Worm (Caenorhabditis elegans): Measurements from ENCODE around the gene rbm-25.

The rbm-25 gene

DNA sequence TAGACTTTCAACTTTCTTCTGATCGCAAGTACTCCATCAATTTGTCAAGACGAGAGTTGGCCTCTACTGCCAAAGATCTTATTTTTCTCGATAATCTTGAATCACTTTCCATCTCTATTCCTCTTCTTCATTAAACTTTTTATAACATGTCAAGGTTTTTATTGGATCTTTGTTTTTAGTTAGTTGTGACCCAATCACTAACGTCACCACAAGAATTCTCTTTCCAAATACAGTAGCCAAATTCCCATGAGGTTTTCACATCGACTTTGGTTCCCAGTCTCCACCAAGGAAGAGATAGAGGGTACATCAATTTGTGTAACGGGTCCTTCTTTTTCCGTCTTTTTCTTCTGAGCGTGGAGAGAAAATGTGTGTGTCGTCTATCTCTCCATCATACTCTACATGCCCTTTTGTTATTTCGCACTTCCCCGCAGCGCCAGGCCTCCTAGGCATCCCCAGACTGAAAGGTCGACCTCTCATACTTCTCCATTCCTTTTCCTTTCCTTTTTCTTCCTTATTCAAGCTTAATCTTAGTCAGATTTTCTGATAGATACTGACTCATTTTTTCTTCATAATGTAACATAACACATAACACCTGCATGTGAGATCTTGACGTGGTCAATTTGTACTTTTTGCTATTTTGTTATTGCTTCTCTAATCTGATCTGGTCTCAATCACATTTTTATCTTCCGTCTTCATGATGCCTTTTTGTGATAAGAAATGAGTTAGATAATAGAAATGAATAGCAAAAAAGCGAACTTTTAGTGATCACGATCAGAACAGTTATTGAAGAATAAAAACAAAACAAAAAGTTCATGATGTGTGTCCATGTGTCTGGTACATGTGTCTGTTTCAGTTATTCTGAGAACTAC, 41.2 kb downstream of the rbm-25 start (continued):
- TF ChIP-seq aha-1 (tag) (peak; percentile 94), nhr-42 (GFP tag; IDR thresholded peaks at IDR 0.05) (no peak), dmd-8 (GFP tag; IDR thresholded peaks at IDR 0.05) (no peak), tag-97 (GFP tag; IDR thresholded peaks at IDR 0.05) (no peak), Y5F2A.4 (GFP tag; optimal IDR thresholded peaks at IDR 0.05) (no peak), nhr-41 (GFP tag; IDR thresholded peaks at IDR 0.05) (no peak), ceh-28 (tag; optimal IDR thresholded peaks at IDR 0.05) (no peak), T20F7.1 (GFP tag; optimal IDR thresholded peaks at IDR 0.05) (no peak), lin-1 (GFP tag; IDR thresholded peaks at IDR 0.05) (no peak), ceh-82 (tag; optimal IDR thresholded peaks at IDR 0.05) (no peak), nhr-76 (tag; optimal IDR thresholded peaks at IDR 0.05) (no peak), zip-2 (tag; optimal IDR thresholded peaks at IDR 0.05) (no peak), set-16 (GFP tag; IDR thresholded peaks at IDR 0.05) (no peak), F37D6.2 (tag; optimal IDR thresholded peaks at IDR 0.05) (no peak), lin-13 (GFP tag; optimal IDR thresholded peaks at IDR 0.05) (no peak), hif-1 (tag; optimal IDR thresholded peaks at IDR 0.05) (no peak), lin-38 (GFP tag; IDR thresholded peaks at IDR 0.05) (no peak), daf-19 (GFP tag; conservative IDR thresholded peaks at IDR 0.05) (no peak), spr-1 (tag; optimal IDR thresholded peaks at IDR 0.05) (no peak), ztf-7 (tag; optimal IDR thresholded peaks at IDR 0.05) (no peak), pqm-1 (tag; optimal IDR thresholded peaks at IDR 0.05) (no peak), zag-1 (tag; optimal IDR thresholded peaks at IDR 0.05) (no peak), rbr-2 (tag; optimal IDR thresholded peaks at IDR 0.05) (no peak), mxl-3 (GFP tag; optimal IDR thresholded peaks at IDR 0.05) (no peak), vab-7 (GFP tag; IDR thresholded peaks at IDR 0.05) (no peak), jun-1 (tag; optimal IDR thresholded peaks at IDR 0.05) (no peak), cey-2 (tag; optimal IDR thresholded peaks at IDR 0.05; ENCODE audit: borderline replicate concordance, insufficient read depth) (no peak), nhr-11 (tag; optimal IDR thresholded peaks at IDR 0.05) (no peak), hmg-1.1 (GFP tag; IDR thresholded peaks at IDR 0.05) (peak; percentile 59; the same call in 1 of the 2 replicates), R02D3.7 (tag; optimal IDR thresholded peaks at IDR 0.05) (no peak), ama-1 (optimal IDR thresholded peaks at IDR 0.05) (no peak), zfp-2 (tag; optimal IDR thresholded peaks at IDR 0.05) (no peak), D1046.2 (GFP tag; IDR thresholded peaks at IDR 0.05) (no peak), fos-1 (tag; optimal IDR thresholded peaks at IDR 0.05) (no peak), ceh-20 (GFP tag; IDR thresholded peaks at IDR 0.05) (no peak), hlh-30 (tag; optimal IDR thresholded peaks at IDR 0.05; ENCODE audit: insufficient read depth) (peak; percentile 20), gei-8 (GFP tag; optimal IDR thresholded peaks at IDR 0.05) (no peak), pha-4 (GFP tag; IDR thresholded peaks at IDR 0.05) (no peak), pha-4 (tag; optimal IDR thresholded peaks at IDR 0.05) (no peak), madf-9 (GFP tag; conservative IDR thresholded peaks at IDR 0.05) (no peak)

DNA sequence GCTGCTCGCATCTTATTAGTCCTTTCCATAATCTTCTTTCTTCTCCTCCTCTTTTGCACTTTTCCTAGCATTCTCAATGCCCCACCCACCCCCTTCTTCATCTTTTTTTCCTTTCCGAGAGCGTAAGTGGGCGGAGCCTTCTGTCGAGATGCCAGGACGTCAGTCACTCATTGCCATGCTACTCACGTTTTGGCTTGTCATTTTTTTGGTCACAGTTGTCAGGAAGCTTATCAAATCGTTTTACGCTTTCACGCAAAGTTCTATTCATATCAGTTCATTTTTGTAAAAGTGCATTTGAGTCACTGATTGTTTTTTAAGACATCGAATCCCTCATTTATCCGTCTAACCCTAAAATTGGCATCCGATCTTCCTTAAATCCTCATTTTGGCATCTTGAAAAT, 42.0 kb downstream of the rbm-25 start:
- peak; percentile 33 for TF ChIP-seq hlh-11 (tag; optimal IDR thresholded peaks at IDR 0.05)
- TF ChIP-seq ztf-11 (tag; optimal IDR thresholded peaks at IDR 0.05): no peak
- no peak for TF ChIP-seq lin-29 (GFP tag; IDR thresholded peaks at IDR 0.05)
- no peak for TF ChIP-seq nhr-102 (tag; optimal IDR thresholded peaks at IDR 0.05)
- TF ChIP-seq mep-1 (tag; optimal IDR thresholded peaks at IDR 0.05): peak; percentile 31
- no peak for TF ChIP-seq daf-19 (GFP tag; conservative IDR thresholded peaks at IDR 0.05)
- TF ChIP-seq lsy-2 (tag; optimal IDR thresholded peaks at IDR 0.05): no peak
- TF ChIP-seq nhr-237 (tag; optimal IDR thresholded peaks at IDR 0.05): no peak
- TF ChIP-seq lin-13 (GFP tag; optimal IDR thresholded peaks at IDR 0.05): no peak
- TF ChIP-seq D1046.2 (GFP tag; IDR thresholded peaks at IDR 0.05): no peak
- no peak for TF ChIP-seq ZK337.2 (GFP tag; IDR thresholded peaks at IDR 0.05)
- TF ChIP-seq arid-1 (GFP tag; conservative IDR thresholded peaks at IDR 0.05): no peak
- peak; percentile 27 for TF ChIP-seq dve-1 (tag; optimal IDR thresholded peaks at IDR 0.05; ENCODE audit: insufficient read depth)
- TF ChIP-seq snpc-4 (tag; optimal IDR thresholded peaks at IDR 0.05): no peak
- no peak for TF ChIP-seq F10B5.3 (tag; optimal IDR thresholded peaks at IDR 0.05)
- no peak for TF ChIP-seq tra-1 (GFP tag; IDR thresholded peaks at IDR 0.05)
